Worm (Caenorhabditis elegans) whole organism, young adult: ENCODE results near the gene Y116A8B.1.

ENCODE experiments used
- B0019.2 ChIP-seq: fragments of 200-800 bp; sonication (Bioruptor generic); conservative IDR thresholded peaks from 2 replicates; pipeline ENCODE4 v1.3.6; 2022; ENCODE audit warnings: missing genetic modification reagents, missing genetic modification characterization, missing compliant biosample characterization
- B0261.1 ChIP-seq: sonication (generic microtip); optimal IDR thresholded peaks from 2 replicates; lab custom pipeline; 2016; ENCODE audit warnings: mild to moderate bottlenecking, missing genetic modification characterization, moderate library complexity, missing compliant biosample characterization
- C06A6.2 ChIP-seq: fragments of 200-800 bp; sonication (Bioruptor generic); conservative IDR thresholded peaks from 2 replicates; pipeline ENCODE4 v1.3.6; 2022; ENCODE audit warnings: missing genetic modification characterization, missing compliant biosample characterization
- F23B12.7 ChIP-seq: sonication (generic microtip); optimal IDR thresholded peaks from 2 replicates; lab custom pipeline; 2017; ENCODE audit warnings: missing genetic modification characterization, mild to moderate bottlenecking, missing compliant biosample characterization, antibody characterized with exemption, moderate library complexity; ENCODE audit not compliant: insufficient read depth
- F39B2.1 ChIP-seq: fragments of 200-800 bp; sonication (Bioruptor generic); IDR thresholded peaks from 2 replicates; pipeline ENCODE4 v1.3.6; 2022; ENCODE audit warnings: missing genetic modification reagents, missing genetic modification characterization, missing compliant biosample characterization
- F52B5.7 ChIP-seq: sonication (generic microtip); optimal IDR thresholded peaks from 2 replicates; lab custom pipeline; 2016; ENCODE audit warnings: mild to moderate bottlenecking, missing genetic modification characterization, missing compliant biosample characterization
- K12H6.12 ChIP-seq: fragments of 200-800 bp; sonication (Bioruptor generic); optimal IDR thresholded peaks from 2 replicates; lab custom pipeline; 2018; ENCODE audit warnings: mild to moderate bottlenecking, missing genetic modification characterization, missing compliant biosample characterization
- T07F8.4 ChIP-seq: sonication (generic microtip); optimal IDR thresholded peaks from 2 replicates; lab custom pipeline; 2016; ENCODE audit warnings: mild to moderate bottlenecking, missing genetic modification characterization, moderate library complexity, missing compliant biosample characterization
- Y53F4B.3 ChIP-seq: fragments of 200-800 bp; sonication (Bioruptor generic); IDR thresholded peaks from 2 replicates; pipeline ENCODE4 v1.3.6; 2022; ENCODE audit warnings: missing genetic modification reagents, missing genetic modification characterization, missing compliant biosample characterization
- Y79H2A.3 ChIP-seq: fragments of 200-800 bp; sonication (Bioruptor generic); conservative IDR thresholded peaks from 2 replicates; pipeline ENCODE4 v1.3.6; 2022; ENCODE audit warnings: missing genetic modification reagents, missing genetic modification characterization, missing compliant biosample characterization
- Y95B8A.8 ChIP-seq: fragments of 200-800 bp; sonication (Bioruptor generic); IDR thresholded peaks from 2 replicates; pipeline ENCODE4 v1.3.6; 2022; ENCODE audit warnings: missing genetic modification reagents, missing genetic modification characterization, missing compliant biosample characterization
- ama-1 ChIP-seq, 3 experiments: fragments of 150-350 bp in 1 of 3; sonication (generic microtip) in 2 of 3; optimal IDR thresholded peaks; 2 replicates each; lab custom pipeline; 2014 to 2018; ENCODE audit warnings: missing biosample characterization in 2 of 3, missing genetic modification characterization in 2 of 3, missing genetic modification reagents in 2 of 3
- atf-7 ChIP-seq: sonication (generic microtip); optimal IDR thresholded peaks from 2 replicates; lab custom pipeline; 2017; ENCODE audit warnings: mild to moderate bottlenecking, missing genetic modification characterization, missing compliant biosample characterization
- athp-1 ChIP-seq: sonication (generic microtip); optimal IDR thresholded peaks from 2 replicates; lab custom pipeline; 2017; ENCODE audit warnings: mild to moderate bottlenecking, missing genetic modification characterization, missing compliant biosample characterization
- attf-5 ChIP-seq: fragments of 200-800 bp; sonication (Bioruptor generic); optimal IDR thresholded peaks from 2 replicates; lab custom pipeline; 2018; ENCODE audit warnings: mild to moderate bottlenecking, missing genetic modification characterization, missing compliant biosample characterization
- bed-2 ChIP-seq: fragments of 200-800 bp; sonication (Bioruptor generic); IDR thresholded peaks from 2 replicates; pipeline ENCODE4 v1.3.6; 2022; ENCODE audit warnings: missing genetic modification reagents, missing genetic modification characterization, missing compliant biosample characterization
- cebp-2 ChIP-seq: fragments of 200-800 bp; sonication (Bioruptor generic); IDR thresholded peaks from 2 replicates; pipeline ENCODE4 v1.3.6; 2022; ENCODE audit warnings: missing genetic modification characterization, missing compliant biosample characterization
- ceh-58 ChIP-seq: fragments of 200-800 bp; sonication (Bioruptor generic); IDR thresholded peaks from 2 replicates; pipeline ENCODE4 v1.3.6; 2022; ENCODE audit warnings: missing genetic modification characterization, missing compliant biosample characterization
- die-1 ChIP-seq: sonication (generic microtip); optimal IDR thresholded peaks from 2 replicates; lab custom pipeline; 2016; ENCODE audit warnings: missing genotype, mild to moderate bottlenecking, missing genetic modification characterization, missing compliant biosample characterization
- ets-4 ChIP-seq: fragments of 200-800 bp; sonication (Bioruptor generic); optimal IDR thresholded peaks from 2 replicates; lab custom pipeline; 2018; ENCODE audit warnings: mild to moderate bottlenecking, missing genetic modification characterization, missing compliant biosample characterization
- fkh-3 ChIP-seq: sonication (generic microtip); optimal IDR thresholded peaks from 2 replicates; lab custom pipeline; 2016; ENCODE audit warnings: mild to moderate bottlenecking, missing genetic modification characterization, missing compliant biosample characterization
- hlh-12 ChIP-seq: sonication (generic microtip); optimal IDR thresholded peaks from 2 replicates; lab custom pipeline; 2016; ENCODE audit warnings: missing genetic modification characterization, missing compliant biosample characterization
- hlh-26 ChIP-seq: fragments of 200-800 bp; sonication (Bioruptor generic); conservative IDR thresholded peaks from 2 replicates; pipeline ENCODE4 v1.3.6; 2022; ENCODE audit warnings: missing genetic modification reagents, missing genetic modification characterization, missing compliant biosample characterization
- hmg-1.2 ChIP-seq: fragments of 200-800 bp; sonication (Bioruptor generic); IDR thresholded peaks from 2 replicates; pipeline ENCODE4 v1.3.6; 2022; ENCODE audit warnings: missing genetic modification reagents, missing genetic modification characterization, missing compliant biosample characterization
- lag-1 ChIP-seq: fragments of 200-800 bp; sonication (Bioruptor generic); IDR thresholded peaks from 2 replicates; pipeline ENCODE4 v1.3.6; 2022; ENCODE audit warnings: missing genetic modification reagents, missing genetic modification characterization, missing compliant biosample characterization
- let-526 ChIP-seq: fragments of 200-800 bp; sonication (Bioruptor generic); IDR thresholded peaks from 2 replicates; pipeline ENCODE4 v1.3.6; 2022; ENCODE audit warnings: missing genetic modification reagents, missing genetic modification characterization, missing compliant biosample characterization
- lin-35 ChIP-seq, 3 experiments: fragments of 150-350 bp in 2 of 3; sonication (generic microtip) in 1 of 3; optimal IDR thresholded peaks; 2 replicates each; lab custom pipeline; 2014 to 2018; ENCODE audit warnings: missing biosample characterization in 3 of 3, missing genetic modification characterization in 3 of 3, missing genetic modification reagents in 3 of 3
- lin-40 ChIP-seq: sonication (generic microtip); optimal IDR thresholded peaks from 2 replicates; lab custom pipeline; 2016; ENCODE audit warnings: missing genetic modification characterization, mild to moderate bottlenecking, missing compliant biosample characterization, missing genotype, missing genetic modification reagents
- lir-1 ChIP-seq: fragments of 200-800 bp; sonication (Bioruptor generic); conservative IDR thresholded peaks from 2 replicates; pipeline ENCODE4 v1.3.6; 2022; ENCODE audit warnings: missing genetic modification reagents, missing genetic modification characterization, missing compliant biosample characterization
- mxl-1 ChIP-seq: sonication (generic microtip); optimal IDR thresholded peaks from 2 replicates; lab custom pipeline; 2016; ENCODE audit warnings: missing genetic modification characterization, missing compliant biosample characterization
- nhr-120 ChIP-seq: fragments of 200-800 bp; sonication (Bioruptor generic); IDR thresholded peaks from 2 replicates; pipeline ENCODE4 v1.3.6; 2022; ENCODE audit warnings: missing genetic modification characterization, missing compliant biosample characterization
- nhr-90 ChIP-seq: sonication (generic microtip); optimal IDR thresholded peaks from 2 replicates; lab custom pipeline; 2016; ENCODE audit warnings: missing genotype, mild to moderate bottlenecking, missing genetic modification characterization, missing compliant biosample characterization
- rcor-1 ChIP-seq: fragments of 200-800 bp; sonication (Bioruptor generic); IDR thresholded peaks from 2 replicates; pipeline ENCODE4 v1.3.6; 2022; ENCODE audit warnings: missing genetic modification reagents, missing genetic modification characterization, missing compliant biosample characterization
- rec-8 ChIP-seq, 2 experiments: sonication (generic microtip); optimal IDR thresholded peaks; 2 replicates each; lab custom pipeline; 2016; ENCODE audit warnings: mild to moderate bottlenecking in 2 of 2, missing genetic modification characterization in 2 of 2, missing genetic modification reagents in 2 of 2, missing genotype in 2 of 2, missing biosample characterization in 1 of 2, missing compliant biosample characterization in 1 of 2, moderate library complexity in 1 of 2
- repo-1 ChIP-seq: sonication (generic microtip); optimal IDR thresholded peaks from 2 replicates; lab custom pipeline; 2017; ENCODE audit warnings: mild to moderate bottlenecking, missing genetic modification characterization, missing compliant biosample characterization
- rpc-1 ChIP-seq, 2 experiments: fragments of 150-350 bp in 1 of 2; sonication (generic microtip) in 1 of 2; optimal IDR thresholded peaks; 2 replicates each; lab custom pipeline; 2014 to 2018; ENCODE audit warnings: missing biosample characterization in 1 of 2, missing genetic modification characterization in 1 of 2, missing genetic modification reagents in 1 of 2, missing genotype in 1 of 2
- snpc-3.4 ChIP-seq: sonication (generic microtip); optimal IDR thresholded peaks from 2 replicates; lab custom pipeline; 2017; ENCODE audit warnings: missing genetic modification characterization, mild to moderate bottlenecking, missing compliant biosample characterization, antibody characterized with exemption, moderate library complexity, missing genotype, missing genetic modification reagents
- snpc-4 ChIP-seq, 5 experiments: fragments of 150-350 bp in 1 of 5; sonication (generic microtip) in 4 of 5; optimal IDR thresholded peaks; 2 replicates each; lab custom pipeline; 2014 to 2018; ENCODE audit warnings: missing genetic modification characterization in 5 of 5, missing biosample characterization in 3 of 5, antibody characterized with exemption in 2 of 5, mild to moderate bottlenecking in 2 of 5, missing compliant biosample characterization in 2 of 5, missing genotype in 2 of 5, moderate library complexity in 2 of 5, missing genetic modification reagents in 1 of 5
- sptf-2 ChIP-seq: fragments of 200-800 bp; sonication (Bioruptor generic); optimal IDR thresholded peaks from 2 replicates; lab custom pipeline; 2018; ENCODE audit warnings: mild to moderate bottlenecking, missing genetic modification characterization, missing compliant biosample characterization
- unc-62 ChIP-seq: fragments of 150-350 bp; optimal IDR thresholded peaks from 2 replicates; lab custom pipeline; 2014; ENCODE audit warnings: missing biosample characterization, missing genetic modification reagents, missing genetic modification characterization
- xnd-1 ChIP-seq: sonication (generic microtip); optimal IDR thresholded peaks from 2 replicates; lab custom pipeline; 2016; ENCODE audit warnings: missing genotype, missing genetic modification reagents, missing genetic modification characterization, missing compliant biosample characterization

Gene Y116A8B.1

DNA sequence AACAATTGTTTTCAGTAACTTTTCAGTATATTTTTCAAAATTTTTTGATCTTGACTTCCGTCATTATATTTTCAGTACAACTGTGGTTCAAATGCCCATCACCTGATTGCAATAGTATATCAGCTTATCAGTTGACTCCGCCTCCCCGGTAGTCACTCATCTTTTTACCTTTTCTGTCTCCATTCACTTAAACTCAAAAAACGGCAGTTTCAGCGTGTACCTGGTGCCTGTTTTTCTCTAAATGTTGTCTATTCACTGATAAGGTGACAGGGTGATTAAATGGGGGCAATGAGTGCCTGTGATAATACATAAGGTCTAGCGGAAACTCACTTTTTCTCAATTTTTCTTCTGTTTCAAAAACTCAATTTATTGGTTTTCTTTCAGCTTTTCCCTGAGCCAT is 29.1 kb downstream of the Y116A8B.1 start, which contains the start of gene ZK550.2 (continued):
- TF ChIP-seq ama-1 (optimal IDR thresholded peaks at IDR 0.05; lab: Kevin White, UChicago) (no peak), ama-1 (GFP tag; optimal IDR thresholded peaks at IDR 0.05; lab: Kevin White, UChicago) (no peak), xnd-1 (tag; lab: Kevin White, UChicago) (no peak), B0261.1 (no peak), nhr-120 (GFP tag; lab: Robert Waterston, UW) (no peak), fkh-3 (no peak), snpc-4 (GFP tag; optimal IDR thresholded peaks at IDR 0.05; lab: Kevin White, UChicago) (no peak), snpc-4 (tag; optimal IDR thresholded peaks at IDR 0.05; lab: Kevin White, UChicago) (no peak), hmg-1.2 (no peak), hlh-26 (no peak), mxl-1 (tag; lab: Kevin White, UChicago) (no peak), T07F8.4 (no peak), unc-62 (GFP tag; lab: Kevin White, UChicago) (peak; percentile 56), attf-5 (GFP tag; lab: Kevin White, UChicago) (peak; percentile 21), C06A6.2 (GFP tag; lab: Robert Waterston, UW) (no peak), Y95B8A.8 (no peak), ets-4 (GFP tag; lab: Kevin White, UChicago) (peak; percentile 82), athp-1 (no peak), snpc-3.4 (tag; lab: Kevin White, UChicago) (no peak), hlh-12 (tag; lab: Kevin White, UChicago) (no peak), sptf-2 (GFP tag; lab: Kevin White, UChicago) (peak; percentile 13), F23B12.7 (tag; lab: Kevin White, UChicago) (no peak), atf-7 (tag; lab: Kevin White, UChicago) (peak; percentile 45), rpc-1 (optimal IDR thresholded peaks at IDR 0.05; lab: Kevin White, UChicago) (no peak), rpc-1 (tag; optimal IDR thresholded peaks at IDR 0.05; lab: Kevin White, UChicago) (no peak), lin-35 (GFP tag; optimal IDR thresholded peaks at IDR 0.05; lab: Kevin White, UChicago) (no peak), F39B2.1 (GFP tag; lab: Robert Waterston, UW) (no peak), ceh-58 (GFP tag; lab: Robert Waterston, UW) (no peak), Y53F4B.3 (GFP tag; lab: Robert Waterston, UW) (no peak), die-1 (tag; lab: Kevin White, UChicago) (no peak), K12H6.12 (no peak), lir-1 (no peak), nhr-90 (tag; lab: Kevin White, UChicago) (peak; percentile 40), cebp-2 (no peak), bed-2 (GFP tag; lab: Robert Waterston, UW) (no peak), rec-8 (tag; optimal IDR thresholded peaks at IDR 0.05; lab: Kevin White, UChicago) (no peak), lag-1 (no peak), F52B5.7 (tag; lab: Kevin White, UChicago) (no peak), repo-1 (no peak), lin-40 (no peak)

DNA sequence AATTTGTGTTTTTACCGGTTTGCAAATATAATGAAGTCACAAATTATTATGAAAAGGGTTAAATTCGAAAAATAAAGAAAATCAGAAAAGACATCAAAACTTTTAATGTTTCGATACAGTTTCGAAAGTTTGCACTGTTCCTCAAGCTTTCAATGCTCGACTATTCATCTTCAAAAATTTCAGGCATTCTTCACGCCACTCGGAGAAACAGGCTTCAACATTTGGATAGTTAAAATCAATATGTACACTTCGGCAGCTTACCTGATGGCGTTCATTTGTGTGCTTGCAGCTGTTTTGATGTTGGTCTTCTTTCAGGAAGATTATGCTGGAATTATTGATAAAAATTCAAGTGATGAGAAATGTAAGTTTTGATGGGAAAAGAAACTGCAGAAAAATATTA is 31.0 kb downstream of the Y116A8B.1 start:
- TF ChIP-seq rcor-1 (GFP tag; lab: Robert Waterston, UW) (no peak), Y79H2A.3 (no peak), B0019.2 (GFP tag; lab: Robert Waterston, UW) (no peak), let-526 (GFP tag; lab: Robert Waterston, UW) (no peak)
- TF ChIP-seq, all 124 proteins: peak for 0
